Fruit fly (Drosophila melanogaster): Measurements from ENCODE around the gene U4-U6-60K.

The U4-U6-60K gene

dm6 chr3L:17485280-17485792, 28.4 kb downstream of the U4-U6-60K start (continued):
- TF ChIP-seq CG18262 (tag; optimal IDR thresholded peaks at IDR 0.05) (peak; percentile 79), mam (GFP tag; optimal IDR thresholded peaks at IDR 0.05) (no peak), sob (GFP tag; IDR thresholded peaks at IDR 0.05) (no peak), sc (optimal IDR thresholded peaks at IDR 0.05) (no peak), sc (GFP tag; optimal IDR thresholded peaks at IDR 0.05) (peak; percentile 89), slou (GFP tag; optimal IDR thresholded peaks at IDR 0.05) (no peak), CG2678 (tag; optimal IDR thresholded peaks at IDR 0.05) (peak; percentile 81), CG18764 (GFP tag; optimal IDR thresholded peaks at IDR 0.05) (peak; percentile 80), unc-4 (GFP tag; IDR thresholded peaks at IDR 0.05; ENCODE audit: partially characterized antibody) (no peak), chm (GFP tag; IDR thresholded peaks at IDR 0.05) (peak; percentile 88; the same call in 1 of the 2 replicates), ewg (GFP tag; optimal IDR thresholded peaks at IDR 0.05) (peak; percentile 68), CG17802 (tag; optimal IDR thresholded peaks at IDR 0.05) (peak; percentile 59), CG10209 (GFP tag; optimal IDR thresholded peaks at IDR 0.05) (peak; percentile 79), Mrtf (GFP tag; IDR thresholded peaks at IDR 0.05) (0 out of 3 replicates have a peak, but pooled peaks have one; percentile 16), shn (GFP tag; optimal IDR thresholded peaks at IDR 0.05) (peak; percentile 38), Dfd (GFP tag; optimal IDR thresholded peaks at IDR 0.05) (no peak), CG10979 (tag; optimal IDR thresholded peaks at IDR 0.05) (peak; percentile 66), MTF-1 (GFP tag; optimal IDR thresholded peaks at IDR 0.05; ENCODE audit: borderline replicate concordance) (peak; percentile 96), fru (optimal IDR thresholded peaks at IDR 0.05) (no peak), Drgx (GFP tag; IDR thresholded peaks at IDR 0.05) (peak; percentile 40; the same call in 1 of the 2 replicates), row (GFP tag; IDR thresholded peaks at IDR 0.05) (peak; percentile 54; the same call in 2 of the 3 replicates), CG12236 (GFP tag; optimal IDR thresholded peaks at IDR 0.05) (peak; percentile 86), Doc3 (GFP tag; IDR thresholded peaks at IDR 0.05; ENCODE audit: partially characterized antibody) (no peak), CG17359 (tag; optimal IDR thresholded peaks at IDR 0.05) (peak; percentile 86), Hr51 (GFP tag; optimal IDR thresholded peaks at IDR 0.05) (peak; percentile 7 to 48), lilli (GFP tag; optimal IDR thresholded peaks at IDR 0.05) (no peak), stwl (tag; optimal IDR thresholded peaks at IDR 0.05) (peak; percentile 37), CG32772 (GFP tag; IDR thresholded peaks at IDR 0.05) (no peak), fd102C (GFP tag; optimal IDR thresholded peaks at IDR 0.05) (peak; percentile 75), unpg (GFP tag; optimal IDR thresholded peaks at IDR 0.05) (peak; percentile 85), repo (GFP tag; optimal IDR thresholded peaks at IDR 0.05) (peak; percentile 69), chn (GFP tag; optimal IDR thresholded peaks at IDR 0.05) (peak; percentile 10), CG14965 (GFP tag; optimal IDR thresholded peaks at IDR 0.05; ENCODE audit: borderline replicate concordance) (peak; percentile 53), CG17568 (GFP tag; optimal IDR thresholded peaks at IDR 0.05) (peak; percentile 89), Side (GFP tag; optimal IDR thresholded peaks at IDR 0.05) (peak; percentile 72), CG10147 (GFP tag; optimal IDR thresholded peaks at IDR 0.05) (no peak), CTCF (GFP tag; optimal IDR thresholded peaks at IDR 0.05) (peak; percentile 59), CG10274 (GFP tag; optimal IDR thresholded peaks at IDR 0.05) (peak; percentile 57), psq (GFP tag; optimal IDR thresholded peaks at IDR 0.05) (peak; percentile 12), bbx (GFP tag; IDR thresholded peaks at IDR 0.05; ENCODE audit: partially characterized antibody) (no peak), Med (GFP tag) (peak; percentile 93), esg (GFP tag; conservative IDR thresholded peaks at IDR 0.05) (no peak), ase (GFP tag; IDR thresholded peaks at IDR 0.05) (no peak), CG4404 (GFP tag; IDR thresholded peaks at IDR 0.05) (no peak), CG8478 (optimal IDR thresholded peaks at IDR 0.05) (no peak), lola (GFP tag; optimal IDR thresholded peaks at IDR 0.05) (peak in 1 of 3 experiments; percentile 86), grau (tag; optimal IDR thresholded peaks at IDR 0.05) (peak; percentile 91), Meics (GFP tag; optimal IDR thresholded peaks at IDR 0.05) (peak; percentile 2), eve (GFP tag; optimal IDR thresholded peaks at IDR 0.05) (peak in 1 of 2 experiments; percentile 70), CG7745 (tag; optimal IDR thresholded peaks at IDR 0.05) (peak; percentile 94), dm (GFP tag; optimal IDR thresholded peaks at IDR 0.05) (no peak)
